Fruit fly (Drosophila melanogaster): ENCODE measurements around the gene CG2202.

Gene CG2202

dm6 chrX:10854686-10855085 is 6.1 kb downstream of the CG2202 start, which contains the start of gene feo (continued):
- TF ChIP-seq sug (tag; optimal IDR thresholded peaks at IDR 0.05) (peak; percentile 4), cad (GFP tag; optimal IDR thresholded peaks at IDR 0.05) (no peak), ara (GFP tag; IDR thresholded peaks at IDR 0.05) (no peak), CG14710 (tag; optimal IDR thresholded peaks at IDR 0.05) (peak; percentile 70), Dref (GFP tag; IDR thresholded peaks at IDR 0.05) (peak; percentile 52), Mad (GFP tag; optimal IDR thresholded peaks at IDR 0.05) (no peak), Fer1 (GFP tag; optimal IDR thresholded peaks at IDR 0.05) (peak; percentile 7), YL-1 (GFP tag; optimal IDR thresholded peaks at IDR 0.05) (peak; percentile 63), Hr78 (GFP tag; optimal IDR thresholded peaks at IDR 0.05) (no peak), gfzf (GFP tag; optimal IDR thresholded peaks at IDR 0.05) (peak; percentile 25), row (GFP tag; IDR thresholded peaks at IDR 0.05) (peak; percentile 53), CG12391 (tag; optimal IDR thresholded peaks at IDR 0.05) (peak; percentile 22), Scr (GFP tag; IDR thresholded peaks at IDR 0.05; ENCODE audit: partially characterized antibody) (0 out of 2 replicates have a peak, but pooled peaks have one; percentile 20), BEAF-32 (GFP tag; optimal IDR thresholded peaks at IDR 0.05) (peak; percentile 56), CG7928 (GFP tag; optimal IDR thresholded peaks at IDR 0.05) (peak; percentile 92), CG15011 (GFP tag; optimal IDR thresholded peaks at IDR 0.05) (no peak), Xrp1 (GFP tag; IDR thresholded peaks at IDR 0.05) (no peak), dm (GFP tag; optimal IDR thresholded peaks at IDR 0.05) (peak; percentile 18), CG12942 (GFP tag; optimal IDR thresholded peaks at IDR 0.05) (no peak), corto (GFP tag; optimal IDR thresholded peaks at IDR 0.05) (no peak), Dad (GFP tag; optimal IDR thresholded peaks at IDR 0.05) (no peak), CG1603 (tag; optimal IDR thresholded peaks at IDR 0.05) (peak; percentile 71), CG15514 (GFP tag; optimal IDR thresholded peaks at IDR 0.05) (peak; percentile 42), sens (GFP tag) (peak; percentile 32), Adf1 (GFP tag; IDR thresholded peaks at IDR 0.05) (0 out of 2 replicates have a peak, but pooled peaks have one; percentile 7), rib (GFP tag; IDR thresholded peaks at IDR 0.05) (no peak), CG2712 (tag; optimal IDR thresholded peaks at IDR 0.05) (peak; percentile 1), gro (GFP tag; optimal IDR thresholded peaks at IDR 0.05) (no peak), Stat92E (GFP tag; optimal IDR thresholded peaks at IDR 0.05) (no peak), bcd (GFP tag; optimal IDR thresholded peaks at IDR 0.05) (no peak), zf30C (GFP tag; optimal IDR thresholded peaks at IDR 0.05) (peak; percentile 54), stwl (tag; optimal IDR thresholded peaks at IDR 0.05) (peak; percentile 39), Poxn (GFP tag; IDR thresholded peaks at IDR 0.05) (no peak), CG13287 (GFP tag; IDR thresholded peaks at IDR 0.05; ENCODE audit: partially characterized antibody) (peak; percentile 38; the same call in 1 of the 2 replicates), lola (GFP tag; optimal IDR thresholded peaks at IDR 0.05) (no peak), nmo (GFP tag; optimal IDR thresholded peaks at IDR 0.05) (peak; percentile 11), CG12071 (GFP tag; optimal IDR thresholded peaks at IDR 0.05) (no peak), H2.0 (GFP tag; IDR thresholded peaks at IDR 0.05) (no peak), Dp (GFP tag; optimal IDR thresholded peaks at IDR 0.05) (peak; percentile 92), CG15696 (tag; optimal IDR thresholded peaks at IDR 0.05) (peak; percentile 14), lilli (GFP tag; optimal IDR thresholded peaks at IDR 0.05) (peak; percentile 5), CG10979 (tag; optimal IDR thresholded peaks at IDR 0.05) (no peak), TFAM (GFP tag; optimal IDR thresholded peaks at IDR 0.05) (no peak), phol (tag; optimal IDR thresholded peaks at IDR 0.05) (peak; percentile 96), Doc2 (GFP tag; IDR thresholded peaks at IDR 0.05) (no peak), amos (GFP tag; IDR thresholded peaks at IDR 0.05; ENCODE audit: partially characterized antibody) (peak; percentile 38), Bgb (GFP tag; IDR thresholded peaks at IDR 0.05; ENCODE audit: partially characterized antibody) (peak; percentile 40; the same call in 1 of the 2 replicates), trem (tag; optimal IDR thresholded peaks at IDR 0.05) (peak; percentile 42), bbx (GFP tag; IDR thresholded peaks at IDR 0.05; ENCODE audit: partially characterized antibody) (peak; percentile 34; the same call in 1 of the 2 replicates)
